Worm (Caenorhabditis elegans) whole organism, L4 larva: ENCODE measurements around the gene clec-125.

Source experiments
- R02D3.7 ChIP-seq: fragments of 150-350 bp; sonication (generic microtip); optimal IDR thresholded peaks from 3 replicates; lab custom pipeline; 2014; ENCODE audit warnings: missing biosample characterization, missing genetic modification characterization
- T26A8.4 ChIP-seq: fragments of 200-800 bp; sonication (Bioruptor generic); IDR thresholded peaks from 2 replicates; pipeline ENCODE4 v1.3.6; 2022; ENCODE audit warnings: missing genetic modification characterization, missing compliant biosample characterization
- Y75B8A.6 ChIP-seq: fragments of 200-800 bp; sonication (Bioruptor generic); IDR thresholded peaks from 2 replicates; pipeline ENCODE4 v1.3.6; 2022; ENCODE audit warnings: missing genetic modification reagents, missing genetic modification characterization, missing compliant biosample characterization
- aha-1 ChIP-seq: fragments of 150-350 bp; peaks from one replicate; lab custom pipeline; 2014; ENCODE audit warnings: missing biosample characterization, missing genetic modification characterization
- attf-4 ChIP-seq: sonication (generic microtip); optimal IDR thresholded peaks from 3 replicates; lab custom pipeline; 2017; ENCODE audit warnings: missing biosample characterization, missing genetic modification characterization
- ceh-32 ChIP-seq: sonication (generic microtip); optimal IDR thresholded peaks from 2 replicates; lab custom pipeline; 2016; ENCODE audit warnings: mild to moderate bottlenecking, missing genetic modification characterization, missing compliant biosample characterization; ENCODE audit not compliant: poor library complexity
- ceh-62 ChIP-seq: sonication (generic microtip); optimal IDR thresholded peaks from 2 replicates; lab custom pipeline; 2017; ENCODE audit warnings: missing biosample characterization, missing genetic modification characterization
- ceh-82 ChIP-seq: sonication (generic microtip); optimal IDR thresholded peaks from 2 replicates; lab custom pipeline; 2017; ENCODE audit warnings: missing biosample characterization, missing genetic modification characterization
- ces-1 ChIP-seq: fragments of 150-350 bp; sonication (generic microtip); optimal IDR thresholded peaks from 4 replicates; lab custom pipeline; 2014; ENCODE audit warnings: missing biosample characterization, missing genetic modification reagents, missing genetic modification characterization
- daf-12 ChIP-seq: fragments of 150-350 bp; optimal IDR thresholded peaks from 2 replicates; lab custom pipeline; 2014; ENCODE audit warnings: missing biosample characterization, missing genetic modification reagents, missing genetic modification characterization
- dmd-6 ChIP-seq: fragments of 200-800 bp; sonication (Bioruptor generic); IDR thresholded peaks from 2 replicates; pipeline ENCODE4 v1.3.6; 2022; ENCODE audit warnings: missing genetic modification reagents, missing genetic modification characterization, missing compliant biosample characterization
- dmd-9 ChIP-seq: fragments of 200-800 bp; sonication (Bioruptor generic); IDR thresholded peaks from 2 replicates; pipeline ENCODE4 v1.3.6; 2022; ENCODE audit warnings: missing genetic modification reagents, missing genetic modification characterization, missing compliant biosample characterization
- egl-43 ChIP-seq: fragments of 200-800 bp; sonication (Bioruptor generic); IDR thresholded peaks from 2 replicates; pipeline ENCODE4 v1.3.6; 2022; ENCODE audit warnings: missing genetic modification reagents, missing genetic modification characterization, missing compliant biosample characterization
- fos-1 ChIP-seq: fragments of 150-350 bp; optimal IDR thresholded peaks from 2 replicates; lab custom pipeline; 2014; ENCODE audit warnings: missing biosample characterization, missing genetic modification characterization
- hlh-11 ChIP-seq: fragments of 200-800 bp; sonication (Bioruptor generic); optimal IDR thresholded peaks from 2 replicates; lab custom pipeline; 2018; ENCODE audit warnings: mild to moderate bottlenecking, missing genetic modification characterization, missing compliant biosample characterization
- hlh-30 ChIP-seq: sonication (generic microtip); optimal IDR thresholded peaks from 2 replicates; lab custom pipeline; 2017; ENCODE audit warnings: antibody characterized with exemption, mild to moderate bottlenecking, missing genetic modification characterization, missing compliant biosample characterization; ENCODE audit not compliant: insufficient read depth
- lin-1 ChIP-seq: fragments of 200-800 bp; sonication (Bioruptor generic); IDR thresholded peaks from 2 replicates; pipeline ENCODE4 v1.3.6; 2022; ENCODE audit warnings: missing genetic modification reagents, missing genetic modification characterization, missing compliant biosample characterization
- lir-3 ChIP-seq: sonication (generic microtip); optimal IDR thresholded peaks from 2 replicates; lab custom pipeline; 2016; ENCODE audit warnings: mild to moderate bottlenecking, missing genetic modification characterization, missing compliant biosample characterization
- lsy-2 ChIP-seq, 2 experiments: fragments of 150-350 bp in 1 of 2; sonication (generic microtip) in 1 of 2; optimal IDR thresholded peaks; 2 replicates each; lab custom pipeline; 2014 to 2017; ENCODE audit warnings: missing biosample characterization in 2 of 2, missing genetic modification characterization in 2 of 2
- madf-9 ChIP-seq: fragments of 200-800 bp; sonication (Bioruptor generic); conservative IDR thresholded peaks from 2 replicates; pipeline ENCODE4 v1.3.6; 2022; ENCODE audit warnings: missing genetic modification reagents, missing genetic modification characterization, missing compliant biosample characterization
- nhr-102 ChIP-seq: sonication (generic microtip); optimal IDR thresholded peaks from 2 replicates; lab custom pipeline; 2016; ENCODE audit warnings: mild to moderate bottlenecking, missing genetic modification characterization, moderate library complexity, missing compliant biosample characterization
- nhr-11 ChIP-seq: fragments of 150-350 bp; optimal IDR thresholded peaks from 2 replicates; lab custom pipeline; 2014; ENCODE audit warnings: missing biosample characterization, missing genetic modification characterization
- nhr-111 ChIP-seq: fragments of 200-800 bp; sonication (Bioruptor generic); optimal IDR thresholded peaks from 2 replicates; lab custom pipeline; 2018; ENCODE audit warnings: mild to moderate bottlenecking, missing genetic modification characterization, missing compliant biosample characterization
- nhr-28 ChIP-seq: fragments of 150-350 bp; optimal IDR thresholded peaks from 2 replicates; lab custom pipeline; 2014; ENCODE audit warnings: missing biosample characterization, missing genetic modification characterization
- pha-4 ChIP-seq, 2 experiments: fragments of 150-350 bp in 1 of 2; fragments of 200-800 bp in 1 of 2; sonication (Bioruptor generic) in 1 of 2; IDR thresholded peaks in 1 of 2; optimal IDR thresholded peaks in 1 of 2; 2 replicates each; pipeline versions ENCODE4 v1.3.6 to Lab custom; 2014 to 2022; ENCODE audit warnings: missing genetic modification characterization in 2 of 2, missing genetic modification reagents in 2 of 2, missing biosample characterization in 1 of 2, missing compliant biosample characterization in 1 of 2
- sdz-12 ChIP-seq: fragments of 200-800 bp; sonication (Bioruptor generic); optimal IDR thresholded peaks from 2 replicates; lab custom pipeline; 2018; ENCODE audit warnings: mild to moderate bottlenecking, missing genetic modification characterization, missing compliant biosample characterization
- set-16 ChIP-seq: fragments of 200-800 bp; sonication (Bioruptor generic); IDR thresholded peaks from 2 replicates; pipeline ENCODE4 v1.3.6; 2022; ENCODE audit warnings: missing genetic modification reagents, missing genetic modification characterization, missing compliant biosample characterization
- skn-1 ChIP-seq: fragments of 150-350 bp; optimal IDR thresholded peaks from 2 replicates; lab custom pipeline; 2014; ENCODE audit warnings: missing biosample characterization, missing genetic modification characterization
- spr-1 ChIP-seq: sonication (generic microtip); optimal IDR thresholded peaks from 2 replicates; lab custom pipeline; 2016; ENCODE audit warnings: mild to moderate bottlenecking, missing genetic modification characterization, missing compliant biosample characterization
- unc-62 ChIP-seq, 3 experiments: fragments of 150-350 bp in 1 of 3; sonication (generic microtip); optimal IDR thresholded peaks in 2 of 3; peaks in 1 of 3; 1 replicate in 1 of 3; 2 replicates in 2 of 3; lab custom pipeline; 2014 to 2017; ENCODE audit warnings: missing biosample characterization in 3 of 3, missing genetic modification characterization in 3 of 3, missing genetic modification reagents in 3 of 3, missing genotype in 1 of 3
- zag-1 ChIP-seq: fragments of 150-350 bp; optimal IDR thresholded peaks from 2 replicates; lab custom pipeline; 2014; ENCODE audit warnings: missing biosample characterization, missing genetic modification characterization
- zfp-2 ChIP-seq: sonication (generic microtip); optimal IDR thresholded peaks from 2 replicates; lab custom pipeline; 2016; ENCODE audit warnings: mild to moderate bottlenecking, missing genetic modification characterization, missing compliant biosample characterization

Gene clec-125

DNA sequence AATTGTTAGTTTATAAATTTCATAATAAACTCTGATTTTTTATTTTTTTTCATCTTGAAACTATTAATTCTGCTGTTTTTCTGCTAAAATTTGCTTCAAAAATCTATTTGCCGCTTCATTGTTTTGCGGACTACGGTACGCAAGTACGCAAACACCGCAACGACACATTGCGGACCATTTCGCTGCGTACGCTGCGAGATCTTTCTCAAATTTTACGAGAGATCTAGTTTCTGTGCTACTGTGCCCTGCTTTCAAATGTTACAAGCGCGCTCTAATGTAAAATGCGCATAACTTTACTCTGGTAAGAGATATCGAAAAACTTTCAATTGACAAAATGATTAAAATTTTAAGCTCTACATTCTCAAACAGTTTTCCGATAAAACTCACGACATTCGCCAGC lies 7.7 kb downstream of the clec-125 start (continued):
- TF ChIP-seq hlh-30 (peak; percentile 31), hlh-11 (tag; lab: Kevin White, UChicago) (peak; percentile 26)

ce11 chrII:3524097-3524496 lies 8.3 kb downstream of the clec-125 start, which contains the start of gene col-72:
col-72 (minus strand) TSS chrII:3524197.
- TF ChIP-seq dmd-9 (GFP tag; lab: Robert Waterston, UW) = no peak
- TF ChIP-seq fos-1 = no peak
- no peak for TF ChIP-seq R02D3.7 (tag; lab: Kevin White, UChicago)
- no peak for TF ChIP-seq zag-1 (tag; lab: Kevin White, UChicago)
- no peak for TF ChIP-seq ceh-82
- no peak for TF ChIP-seq ceh-32 (tag; lab: Kevin White, UChicago)
- no peak for TF ChIP-seq zfp-2 (tag; lab: Kevin White, UChicago)
- TF ChIP-seq nhr-11 (tag; lab: Kevin White, UChicago) = no peak
- TF ChIP-seq madf-9 (GFP tag; lab: Robert Waterston, UW) = no peak
- no peak for TF ChIP-seq pha-4 (GFP tag; IDR thresholded peaks at IDR 0.05; lab: Robert Waterston, UW)
- TF ChIP-seq pha-4 (tag; optimal IDR thresholded peaks at IDR 0.05; lab: Kevin White, UChicago) = no peak
- TF ChIP-seq daf-12 (tag; lab: Kevin White, UChicago) = no peak
- no peak for TF ChIP-seq lin-1 (GFP tag; lab: Robert Waterston, UW)
- TF ChIP-seq skn-1 (tag; lab: Kevin White, UChicago) = no peak
- no peak for TF ChIP-seq Y75B8A.6 (GFP tag; lab: Robert Waterston, UW)
- no peak for TF ChIP-seq egl-43 (GFP tag; lab: Robert Waterston, UW)
- TF ChIP-seq attf-4 (tag; lab: Kevin White, UChicago) = no peak
- no peak for TF ChIP-seq nhr-28 (tag; lab: Kevin White, UChicago)
- no peak for TF ChIP-seq T26A8.4 (GFP tag; lab: Robert Waterston, UW)
- TF ChIP-seq unc-62 (GFP tag; optimal IDR thresholded peaks at IDR 0.05 in 1 of 2; lab: Kevin White, UChicago) = no peak
- TF ChIP-seq unc-62 (tag; optimal IDR thresholded peaks at IDR 0.05; lab: Kevin White, UChicago) = no peak
- no peak for TF ChIP-seq nhr-102 (tag; lab: Kevin White, UChicago)

DNA sequence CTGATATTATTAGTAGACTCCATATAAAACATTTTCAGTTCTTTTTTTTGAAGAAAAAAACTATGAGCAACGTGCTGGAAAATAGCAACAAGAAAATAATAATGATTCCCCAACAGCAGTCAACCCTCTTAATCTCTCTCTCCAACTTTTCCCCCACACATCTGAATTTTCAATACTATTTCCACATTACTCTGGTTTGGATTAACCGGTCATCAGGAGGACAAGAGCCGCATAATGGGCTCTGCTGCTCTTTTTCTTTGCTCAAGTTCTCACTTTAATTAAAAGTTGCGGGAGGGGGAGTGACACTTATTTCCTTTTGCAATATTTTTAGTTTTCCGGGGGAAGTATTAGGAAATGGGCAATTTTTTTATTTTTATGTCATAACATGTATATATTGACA lies 11.7 kb downstream of the clec-125 start:
- TF ChIP-seq lir-3 (tag; lab: Kevin White, UChicago) (no peak), dmd-6 (GFP tag; lab: Robert Waterston, UW) (no peak), aha-1 (tag; lab: Kevin White, UChicago) (peak; percentile 20)

ce11 chrII:3528256-3528655 lies 12.5 kb downstream of the clec-125 start, which contains the start of gene ncs-6:
ncs-6 (minus strand) TSS chrII:3528516.
- TF ChIP-seq spr-1 (no peak), ces-1 (GFP tag; lab: Kevin White, UChicago) (no peak)

DNA sequence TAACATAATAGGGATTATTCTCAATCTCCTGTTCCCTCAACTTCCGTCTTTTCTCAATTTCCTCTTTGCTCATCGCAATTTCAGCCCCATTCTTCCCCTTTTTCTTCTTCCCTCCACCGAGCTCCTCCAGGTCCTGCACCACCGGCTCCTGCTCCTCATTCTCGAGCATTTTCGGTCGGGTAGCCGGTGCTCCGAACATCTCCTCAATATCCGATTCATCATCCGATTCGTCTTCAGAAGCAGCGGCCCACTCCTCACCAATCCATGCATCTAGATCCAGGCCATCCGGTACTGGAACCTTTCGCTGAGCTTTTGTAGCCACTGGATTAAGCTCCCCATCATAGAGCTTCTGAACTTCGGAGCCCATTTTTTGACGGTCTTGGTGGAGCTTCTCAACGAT lies 24.3 kb downstream of the clec-125 start:
- peak; percentile 69; the same call in 1 of the 2 replicates for TF ChIP-seq set-16
- no peak for TF ChIP-seq nhr-111
- TF ChIP-seq sdz-12 (GFP tag; lab: Kevin White, UChicago) = no peak
- TF ChIP-seq madf-9 (GFP tag; lab: Robert Waterston, UW) = no peak

DNA sequence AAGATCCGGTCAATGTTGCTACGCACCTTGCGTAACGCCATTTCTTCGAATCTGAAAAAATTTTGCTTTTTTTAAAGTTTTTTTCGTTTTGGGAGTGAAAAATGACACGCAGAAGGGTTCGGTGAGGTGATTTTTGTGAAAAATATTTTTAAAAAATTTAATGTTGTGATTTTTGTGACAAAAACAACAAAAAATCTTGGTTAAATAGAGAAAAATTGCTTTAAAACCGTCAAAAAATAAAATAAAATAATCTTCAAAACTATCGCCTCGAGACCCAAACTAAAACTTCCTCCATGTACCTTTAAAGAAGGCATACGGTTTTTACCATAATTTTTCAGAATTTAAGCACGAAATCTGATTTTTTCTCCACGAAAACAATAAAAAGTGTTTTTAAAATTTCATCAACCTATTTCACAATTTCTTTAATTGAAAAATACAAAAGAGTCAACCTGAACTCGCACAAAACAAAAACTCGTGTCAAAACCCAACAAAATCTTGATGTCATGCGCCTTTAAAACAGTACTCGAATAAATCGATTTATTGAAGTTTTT lies 30.7 kb downstream of the clec-125 start, which contains the start of gene apd-3:
Gene apd-3, minus strand, starts transcription at position 51 of the 551 bp plus-strand sequence.
- TF ChIP-seq lsy-2 (tag; optimal IDR thresholded peaks at IDR 0.05; lab: Kevin White, UChicago) (peak in 1 of 2 experiments; percentile 12), ceh-62 (tag; lab: Kevin White, UChicago) (no peak)
